Fruit fly (Drosophila melanogaster) whole organism, embryonic: Measurements from ENCODE around the gene syd.

Experiments
- BEAF-32 ChIP-seq: fragments of 200-800 bp; sonication (Bioruptor generic); optimal IDR thresholded peaks from 3 replicates; lab custom pipeline; 2017; ENCODE audit warnings: missing biosample characterization, missing genetic modification characterization, mild to moderate bottlenecking, moderate library complexity, missing genetic modification reagents
- Bgb ChIP-seq: fragments of 200-800 bp; sonication (Bioruptor generic); IDR thresholded peaks from 2 replicates; pipeline ENCODE4 v1.3.6; 2022; ENCODE audit warnings: missing biosample characterization, missing genetic modification characterization; ENCODE audit not compliant: partially characterized antibody
- Blimp-1 ChIP-seq: fragments of 200-800 bp; sonication (Bioruptor generic); optimal IDR thresholded peaks from 3 replicates; lab custom pipeline; 2018; ENCODE audit warnings: missing biosample characterization, missing genetic modification characterization, mild to moderate bottlenecking, moderate library complexity, missing genetic modification reagents
- CG10366 ChIP-seq: fragments of 200-800 bp; sonication (Bioruptor generic); IDR thresholded peaks from 2 replicates; pipeline ENCODE4 v1.3.6; 2022; ENCODE audit warnings: missing biosample characterization, missing genetic modification characterization
- CG11560 ChIP-seq: fragments of 200-800 bp; sonication (Bioruptor generic); IDR thresholded peaks from 3 replicates; pipeline ENCODE4 v1.3.6; 2022; ENCODE audit warnings: missing biosample characterization, missing genetic modification characterization
- CG12299 ChIP-seq: fragments of 200-800 bp; sonication (Bioruptor generic); optimal IDR thresholded peaks from 2 replicates; lab custom pipeline; 2018; ENCODE audit warnings: missing biosample characterization, mild to moderate bottlenecking, missing genetic modification characterization
- CG12659 ChIP-seq: fragments of 200-800 bp; sonication (Bioruptor generic); optimal IDR thresholded peaks from 3 replicates; lab custom pipeline; 2017; ENCODE audit warnings: mild to moderate bottlenecking, missing biosample characterization, missing genetic modification reagents, missing genetic modification characterization
- CG13287 ChIP-seq: fragments of 200-800 bp; sonication (Bioruptor generic); IDR thresholded peaks from 2 replicates; pipeline ENCODE4 v1.3.6; 2022; ENCODE audit warnings: missing biosample characterization, missing genetic modification characterization; ENCODE audit not compliant: partially characterized antibody
- CG13296 ChIP-seq: fragments of 200-800 bp; sonication (Bioruptor generic); optimal IDR thresholded peaks from 3 replicates; lab custom pipeline; 2018; ENCODE audit warnings: missing biosample characterization, mild to moderate bottlenecking, missing genetic modification characterization
- CG13624 ChIP-seq: fragments of 200-800 bp; sonication (Bioruptor generic); optimal IDR thresholded peaks from 2 replicates; lab custom pipeline; 2016; ENCODE audit warnings: missing biosample characterization, missing genetic modification characterization
- CG1602 ChIP-seq: fragments of 200-800 bp; sonication (Bioruptor generic); optimal IDR thresholded peaks from 3 replicates; lab custom pipeline; 2016; ENCODE audit warnings: missing biosample characterization, missing genetic modification characterization
- CG17361 ChIP-seq: fragments of 200-800 bp; sonication (Bioruptor generic); IDR thresholded peaks from 3 replicates; pipeline ENCODE4 v1.3.6; 2022; ENCODE audit warnings: missing biosample characterization, missing genetic modification characterization
- CG17829 ChIP-seq: fragments of 200-800 bp; optimal IDR thresholded peaks from 2 replicates; lab custom pipeline; 2019; ENCODE audit warnings: missing biosample characterization, mild to moderate bottlenecking, missing genetic modification characterization, moderate library complexity
- CG2129 ChIP-seq: fragments of 200-800 bp; sonication (Bioruptor generic); IDR thresholded peaks from 2 replicates; pipeline ENCODE4 v1.3.6; 2022; ENCODE audit warnings: missing biosample characterization, missing genetic modification characterization; ENCODE audit not compliant: partially characterized antibody
- CG4617 ChIP-seq: fragments of 200-800 bp; sonication (Bioruptor generic); optimal IDR thresholded peaks from 3 replicates; lab custom pipeline; 2016; ENCODE audit warnings: missing biosample characterization, missing genetic modification characterization, borderline replicate concordance
- CG5953 ChIP-seq: fragments of 200-800 bp; sonication (Bioruptor generic); IDR thresholded peaks from 2 replicates; pipeline ENCODE4 v1.3.6; 2022; ENCODE audit warnings: missing biosample characterization, missing genetic modification characterization
- CG6791 ChIP-seq: fragments of 200-800 bp; sonication (Bioruptor generic); IDR thresholded peaks from 3 replicates; pipeline ENCODE4 v1.3.6; 2022; ENCODE audit warnings: missing biosample characterization, missing genetic modification characterization; ENCODE audit not compliant: partially characterized antibody
- CG7987 ChIP-seq: fragments of 200-800 bp; sonication (Bioruptor generic); optimal IDR thresholded peaks from 2 replicates; lab custom pipeline; 2018; ENCODE audit warnings: missing biosample characterization, mild to moderate bottlenecking, missing genetic modification characterization, moderate library complexity
- D19A ChIP-seq: fragments of 200-800 bp; optimal IDR thresholded peaks from 3 replicates; lab custom pipeline; 2019; ENCODE audit warnings: missing biosample characterization, mild to moderate bottlenecking, missing genetic modification characterization, moderate library complexity
- Dip2 ChIP-seq: fragments of 200-800 bp; sonication (Bioruptor generic); IDR thresholded peaks from 2 replicates; pipeline ENCODE4 v1.3.6; 2022; ENCODE audit warnings: missing biosample characterization, missing genetic modification characterization
- Doc3 ChIP-seq: fragments of 200-800 bp; sonication (Bioruptor generic); IDR thresholded peaks from 3 replicates; pipeline ENCODE4 v1.3.6; 2022; ENCODE audit warnings: missing biosample characterization, missing genetic modification characterization; ENCODE audit not compliant: partially characterized antibody
- Eip74EF ChIP-seq, 2 experiments: fragments of 200-800 bp in 1 of 2; fragments of >200 bp in 1 of 2; sonication (Bioruptor generic) in 1 of 2; optimal IDR thresholded peaks; 2 replicates each; lab custom pipeline; 2017 to 2019; ENCODE audit warnings: missing biosample characterization in 2 of 2, missing genetic modification characterization in 2 of 2, mild to moderate bottlenecking in 1 of 2, moderate library complexity in 1 of 2
- HLH4C ChIP-seq: fragments of 200-800 bp; sonication (Bioruptor generic); IDR thresholded peaks from 3 replicates; pipeline ENCODE4 v1.3.6; 2022; ENCODE audit warnings: missing biosample characterization, missing genetic modification characterization; ENCODE audit not compliant: partially characterized antibody
- HmgD ChIP-seq: fragments of 200-800 bp; sonication (Bioruptor generic); optimal IDR thresholded peaks from 3 replicates; lab custom pipeline; 2016; ENCODE audit warnings: missing biosample characterization, missing genetic modification characterization
- MBD-R2 ChIP-seq: fragments of 200-800 bp; sonication (Bioruptor generic); IDR thresholded peaks from 2 replicates; pipeline ENCODE4 v1.3.6; 2022; ENCODE audit warnings: missing biosample characterization, missing genetic modification characterization
- MESR4 ChIP-seq: fragments of 200-800 bp; sonication (Bioruptor generic); optimal IDR thresholded peaks from 2 replicates; lab custom pipeline; 2018; ENCODE audit warnings: missing biosample characterization, mild to moderate bottlenecking, missing genetic modification characterization, moderate library complexity
- al ChIP-seq: fragments of 200-800 bp; sonication (Bioruptor generic); IDR thresholded peaks from 2 replicates; pipeline ENCODE4 v1.3.6; 2022; ENCODE audit warnings: missing biosample characterization, missing genetic modification characterization
- amos ChIP-seq: fragments of 200-800 bp; sonication (Bioruptor generic); IDR thresholded peaks from 2 replicates; pipeline ENCODE4 v1.3.6; 2022; ENCODE audit warnings: missing biosample characterization, missing genetic modification characterization; ENCODE audit not compliant: partially characterized antibody
- chinmo ChIP-seq: fragments of 200-800 bp; sonication (Bioruptor generic); IDR thresholded peaks from 4 replicates; pipeline ENCODE4 v1.3.6; 2022; ENCODE audit warnings: missing biosample characterization, missing genetic modification characterization; ENCODE audit not compliant: partially characterized antibody
- fd3F ChIP-seq: fragments of 200-800 bp; sonication (Bioruptor generic); optimal IDR thresholded peaks from 2 replicates; lab custom pipeline; 2018; ENCODE audit warnings: missing biosample characterization, mild to moderate bottlenecking, missing genetic modification characterization, moderate library complexity
- gfzf ChIP-seq: fragments of 200-800 bp; sonication (Bioruptor generic); optimal IDR thresholded peaks from 2 replicates; lab custom pipeline; 2016; ENCODE audit warnings: missing biosample characterization, mild to moderate bottlenecking, missing genetic modification characterization, moderate library complexity
- gt ChIP-seq: fragments of 200-800 bp; sonication (Bioruptor generic); IDR thresholded peaks from 2 replicates; pipeline ENCODE4 v1.3.6; 2022; ENCODE audit warnings: missing biosample characterization, missing genetic modification characterization
- hbn ChIP-seq: fragments of 200-800 bp; sonication (Bioruptor generic); IDR thresholded peaks from 2 replicates; pipeline ENCODE4 v1.3.6; 2022; ENCODE audit warnings: missing biosample characterization, missing genetic modification characterization; ENCODE audit not compliant: partially characterized antibody
- ind ChIP-seq: fragments of 200-800 bp; sonication (Bioruptor generic); optimal IDR thresholded peaks from 3 replicates; lab custom pipeline; 2016; ENCODE audit warnings: missing biosample characterization, missing genetic modification characterization
- knrl ChIP-seq: fragments of 200-800 bp; sonication (Bioruptor generic); IDR thresholded peaks from 3 replicates; pipeline ENCODE4 v1.3.6; 2022; ENCODE audit warnings: missing biosample characterization, missing genetic modification characterization; ENCODE audit not compliant: partially characterized antibody
- luna ChIP-seq: fragments of 200-800 bp; sonication (Bioruptor generic); optimal IDR thresholded peaks from 2 replicates; lab custom pipeline; 2016; ENCODE audit warnings: missing biosample characterization, missing genetic modification characterization
- mld ChIP-seq: fragments of 200-800 bp; sonication (Bioruptor generic); IDR thresholded peaks from 3 replicates; pipeline ENCODE4 v1.3.6; 2022; ENCODE audit warnings: missing biosample characterization, missing genetic modification characterization; ENCODE audit not compliant: partially characterized antibody
- oc ChIP-seq: fragments of 200-800 bp; sonication (Bioruptor generic); optimal IDR thresholded peaks from 2 replicates; lab custom pipeline; 2018; ENCODE audit warnings: missing biosample characterization, mild to moderate bottlenecking, missing genetic modification characterization, moderate library complexity
- phol ChIP-seq: fragments of 200-800 bp; sonication (Bioruptor generic); optimal IDR thresholded peaks from 3 replicates; lab custom pipeline; 2018; ENCODE audit warnings: missing biosample characterization, mild to moderate bottlenecking, missing genetic modification characterization, moderate library complexity
- pita ChIP-seq: fragments of 200-800 bp; sonication (Bioruptor generic); optimal IDR thresholded peaks from 2 replicates; lab custom pipeline; 2017; ENCODE audit warnings: missing biosample characterization, mild to moderate bottlenecking, missing genetic modification characterization
- schlank ChIP-seq: fragments of 200-800 bp; sonication (Bioruptor generic); optimal IDR thresholded peaks from 2 replicates; lab custom pipeline; 2018; ENCODE audit warnings: missing biosample characterization, mild to moderate bottlenecking, missing genetic modification characterization
- seq ChIP-seq: fragments of 200-800 bp; sonication (Bioruptor generic); IDR thresholded peaks from 2 replicates; pipeline ENCODE4 v1.3.6; 2022; ENCODE audit warnings: missing biosample characterization, missing genetic modification characterization
- slp2 ChIP-seq: fragments of 200-800 bp; sonication (Bioruptor generic); optimal IDR thresholded peaks from 2 replicates; lab custom pipeline; 2016; ENCODE audit warnings: missing biosample characterization, missing genetic modification characterization
- so ChIP-seq: fragments of 200-800 bp; sonication (Bioruptor generic); IDR thresholded peaks from 3 replicates; pipeline ENCODE4 v1.3.6; 2022; ENCODE audit warnings: missing biosample characterization, missing genetic modification characterization
- trem ChIP-seq: fragments of 200-800 bp; optimal IDR thresholded peaks from 3 replicates; lab custom pipeline; 2019; ENCODE audit warnings: missing biosample characterization, mild to moderate bottlenecking, missing genetic modification characterization, moderate library complexity
- zen2 ChIP-seq: fragments of 200-800 bp; sonication (Bioruptor generic); IDR thresholded peaks from 3 replicates; pipeline ENCODE4 v1.3.6; 2022; ENCODE audit warnings: missing biosample characterization, missing genetic modification characterization; ENCODE audit not compliant: partially characterized antibody

Gene syd

dm6 chr3L:7974671-7975281 lies 38.9 kb upstream of the syd start, which contains the start of gene CG8042 (continued):
- no peak for TF ChIP-seq fd3F (GFP tag; lab: Kevin White, UChicago)
- peak; percentile 6; the same call in 1 of the 3 replicates for TF ChIP-seq knrl (GFP tag; lab: Robert Waterston, UW)
- TF ChIP-seq Bgb, result 0 out of 2 replicates have a peak, but pooled peaks have one; percentile 40

dm6 chr3L:7970442-7970841 lies 34.5 kb upstream of the syd start, which contains the start of gene RNaseX25:
Gene RNaseX25 (plus strand): TSS chr3L:7970588.
- no peak for TF ChIP-seq ind (GFP tag; lab: Kevin White, UChicago)
- no peak for TF ChIP-seq CG1602
- TF ChIP-seq CG13287 (GFP tag; lab: Robert Waterston, UW), result peak; percentile 98
- no peak for TF ChIP-seq pita
- no peak for TF ChIP-seq so (GFP tag; lab: Robert Waterston, UW)
- peak; percentile 38 for TF ChIP-seq CG4617 (GFP tag; lab: Kevin White, UChicago)
- TF ChIP-seq MBD-R2 (GFP tag; lab: Robert Waterston, UW), result 0 out of 2 replicates have a peak, but pooled peaks have one; percentile 38
- peak; percentile 48 for TF ChIP-seq CG12659 (GFP tag; lab: Kevin White, UChicago)
- peak; percentile 2 for TF ChIP-seq trem (tag; lab: Kevin White, UChicago)
- no peak for TF ChIP-seq CG13296 (GFP tag; lab: Kevin White, UChicago)
- peak; percentile 15 for TF ChIP-seq CG17829 (tag; lab: Kevin White, UChicago)
- TF ChIP-seq phol, result peak; percentile 0
- TF ChIP-seq seq, result no peak
- TF ChIP-seq CG13624, result peak; percentile 35
- TF ChIP-seq CG17361 (GFP tag; lab: Robert Waterston, UW), result peak; percentile 8; the same call in 1 of the 3 replicates
- no peak for TF ChIP-seq Blimp-1 (GFP tag; lab: Kevin White, UChicago)
- TF ChIP-seq HLH4C, result peak; percentile 95
- no peak for TF ChIP-seq schlank (tag; lab: Kevin White, UChicago)
- TF ChIP-seq BEAF-32 (GFP tag; lab: Kevin White, UChicago), result peak; percentile 81
- peak; percentile 97 for TF ChIP-seq CG11560 (tag; lab: Robert Waterston, UW)
- peak; percentile 16 for TF ChIP-seq gfzf (GFP tag; lab: Kevin White, UChicago)
- no peak for TF ChIP-seq oc (tag; lab: Kevin White, UChicago)
- TF ChIP-seq Doc3, result peak; percentile 96
- TF ChIP-seq chinmo, result peak; percentile 94
- peak; percentile 94 for TF ChIP-seq hbn
- TF ChIP-seq Dip2 (GFP tag; lab: Robert Waterston, UW), result no peak
- no peak for TF ChIP-seq CG5953 (GFP tag; lab: Robert Waterston, UW)
- TF ChIP-seq gt, result no peak
- TF ChIP-seq mld (GFP tag; lab: Robert Waterston, UW), result peak; percentile 90
- TF ChIP-seq Bgb, result peak; percentile 94
- peak; percentile 98 for TF ChIP-seq zen2 (GFP tag; lab: Robert Waterston, UW)
- no peak for TF ChIP-seq Eip74EF (GFP tag; optimal IDR thresholded peaks at IDR 0.05; lab: Kevin White, UChicago)
- TF ChIP-seq CG2129 (GFP tag; lab: Robert Waterston, UW), result peak; percentile 86
- TF ChIP-seq HmgD, result no peak
- TF ChIP-seq CG6791 (GFP tag; lab: Robert Waterston, UW), result peak; percentile 94
- TF ChIP-seq luna (GFP tag; lab: Kevin White, UChicago), result no peak
- TF ChIP-seq MESR4, result peak; percentile 79
- TF ChIP-seq slp2, result no peak
- TF ChIP-seq CG12299 (tag; lab: Kevin White, UChicago), result no peak
- no peak for TF ChIP-seq CG10366 (GFP tag; lab: Robert Waterston, UW)
- no peak for TF ChIP-seq al (GFP tag; lab: Robert Waterston, UW)
- no peak for TF ChIP-seq CG7987 (GFP tag; lab: Kevin White, UChicago)
- peak; percentile 93 for TF ChIP-seq amos (GFP tag; lab: Robert Waterston, UW)
- TF ChIP-seq D19A, result no peak
